Worm (Caenorhabditis elegans) whole organism, L3 larva: ENCODE results near the gene C30G7.4.

Experiments used
- aly-2 ChIP-seq: fragments of 150-350 bp; optimal IDR thresholded peaks from 2 replicates; lab custom pipeline; 2014; ENCODE audit warnings: missing biosample characterization, missing genetic modification characterization
- ama-1 ChIP-seq: fragments of 150-350 bp; optimal IDR thresholded peaks from 2 replicates; lab custom pipeline; 2018
- ceh-16 ChIP-seq: sonication (generic microtip); optimal IDR thresholded peaks from 2 replicates; lab custom pipeline; 2017; ENCODE audit warnings: missing biosample characterization, missing genetic modification characterization
- ceh-28 ChIP-seq: fragments of 150-350 bp; optimal IDR thresholded peaks from 2 replicates; lab custom pipeline; 2014; ENCODE audit warnings: missing biosample characterization, missing genetic modification reagents, missing genetic modification characterization
- ceh-82 ChIP-seq: fragments of 150-350 bp; optimal IDR thresholded peaks from 2 replicates; lab custom pipeline; 2014; ENCODE audit warnings: missing biosample characterization, missing genetic modification characterization
- ceh-9 ChIP-seq: sonication (generic microtip); optimal IDR thresholded peaks from 2 replicates; lab custom pipeline; 2018; ENCODE audit warnings: missing biosample characterization, missing genetic modification characterization
- daf-12 ChIP-seq: fragments of 150-350 bp; optimal IDR thresholded peaks from 2 replicates; lab custom pipeline; 2014; ENCODE audit warnings: missing biosample characterization, missing genetic modification reagents, missing genetic modification characterization
- egl-27 ChIP-seq: sonication (generic microtip); optimal IDR thresholded peaks from 4 replicates; lab custom pipeline; 2017; ENCODE audit warnings: missing biosample characterization, missing genetic modification reagents, missing genetic modification characterization
- elt-2 ChIP-seq: sonication (generic microtip); optimal IDR thresholded peaks from 2 replicates; lab custom pipeline; 2016; ENCODE audit warnings: missing genetic modification reagents, mild to moderate bottlenecking, missing genetic modification characterization, missing compliant biosample characterization
- elt-3 ChIP-seq, 3 experiments: fragments of 150-350 bp in 1 of 3; sonication (generic microtip) in 2 of 3; optimal IDR thresholded peaks; 2 replicates in 2 of 3; 4 replicates in 1 of 3; lab custom pipeline; 2014 to 2017; ENCODE audit warnings: missing biosample characterization in 3 of 3, missing genetic modification characterization in 3 of 3
- fkh-10 ChIP-seq: sonication (generic microtip); optimal IDR thresholded peaks from 2 replicates; lab custom pipeline; 2017; ENCODE audit warnings: missing biosample characterization, missing genetic modification reagents, missing genetic modification characterization
- fos-1 ChIP-seq: fragments of 150-350 bp; optimal IDR thresholded peaks from 2 replicates; lab custom pipeline; 2014; ENCODE audit warnings: missing biosample characterization, missing genetic modification characterization
- hmg-11 ChIP-seq: sonication (generic microtip); optimal IDR thresholded peaks from 2 replicates; lab custom pipeline; 2016; ENCODE audit warnings: missing genetic modification characterization, missing compliant biosample characterization
- lin-15B ChIP-seq: fragments of 150-350 bp; optimal IDR thresholded peaks from 2 replicates; lab custom pipeline; 2014; ENCODE audit warnings: missing biosample characterization, missing genetic modification characterization
- lin-39 ChIP-seq: fragments of 150-350 bp; optimal IDR thresholded peaks from 2 replicates; lab custom pipeline; 2018; ENCODE audit warnings: missing biosample characterization, missing genetic modification reagents, missing genetic modification characterization
- lsy-12 ChIP-seq: sonication (generic microtip); optimal IDR thresholded peaks from 2 replicates; lab custom pipeline; 2016; ENCODE audit warnings: mild to moderate bottlenecking, missing genetic modification characterization, missing compliant biosample characterization
- mdl-1 ChIP-seq: fragments of 150-350 bp; optimal IDR thresholded peaks from 2 replicates; lab custom pipeline; 2014; ENCODE audit warnings: missing biosample characterization, missing genetic modification characterization
- mml-1 ChIP-seq: fragments of 150-350 bp; sonication (generic microtip); optimal IDR thresholded peaks from 3 replicates; lab custom pipeline; 2014; ENCODE audit warnings: missing biosample characterization, missing genetic modification characterization
- nfya-1 ChIP-seq: sonication (generic microtip); optimal IDR thresholded peaks from 2 replicates; lab custom pipeline; 2017; ENCODE audit warnings: missing genetic modification characterization, mild to moderate bottlenecking, missing compliant biosample characterization, antibody characterized with exemption, moderate library complexity; ENCODE audit not compliant: insufficient read depth
- nhr-11 ChIP-seq: fragments of 150-350 bp; optimal IDR thresholded peaks from 2 replicates; lab custom pipeline; 2014; ENCODE audit warnings: missing biosample characterization, missing genetic modification characterization
- nhr-12 ChIP-seq: fragments of 150-350 bp; optimal IDR thresholded peaks from 2 replicates; lab custom pipeline; 2014; ENCODE audit warnings: missing biosample characterization, missing genetic modification characterization
- nhr-23 ChIP-seq: fragments of 150-350 bp; optimal IDR thresholded peaks from 2 replicates; lab custom pipeline; 2014; ENCODE audit warnings: missing biosample characterization, missing genetic modification reagents, missing genetic modification characterization
- nhr-237 ChIP-seq: fragments of 150-350 bp; optimal IDR thresholded peaks from 2 replicates; lab custom pipeline; 2014; ENCODE audit warnings: missing biosample characterization, missing genetic modification characterization
- nhr-76 ChIP-seq: fragments of 150-350 bp; sonication (generic microtip); optimal IDR thresholded peaks from 5 replicates; lab custom pipeline; 2014; ENCODE audit warnings: missing biosample characterization, missing genetic modification characterization
- nhr-77 ChIP-seq: fragments of 150-350 bp; optimal IDR thresholded peaks from 2 replicates; lab custom pipeline; 2014; ENCODE audit warnings: missing biosample characterization, missing genetic modification characterization
- pha-4 ChIP-seq: fragments of 150-350 bp; optimal IDR thresholded peaks from 2 replicates; lab custom pipeline; 2014; ENCODE audit warnings: missing biosample characterization, missing genetic modification reagents, missing genetic modification characterization
- pqm-1 ChIP-seq: fragments of 150-350 bp; optimal IDR thresholded peaks from 2 replicates; lab custom pipeline; 2017; ENCODE audit warnings: missing biosample characterization, missing genetic modification characterization, inconsistent platforms
- skn-1 ChIP-seq: fragments of 150-350 bp; optimal IDR thresholded peaks from 2 replicates; lab custom pipeline; 2014; ENCODE audit warnings: missing biosample characterization, missing genetic modification characterization
- snpc-4 ChIP-seq: fragments of 150-350 bp; optimal IDR thresholded peaks from 2 replicates; lab custom pipeline; 2014; ENCODE audit warnings: missing biosample characterization, missing genetic modification characterization
- unc-39 ChIP-seq: sonication (generic microtip); optimal IDR thresholded peaks from 4 replicates; lab custom pipeline; 2017; ENCODE audit warnings: missing biosample characterization, missing genetic modification characterization
- unc-62 ChIP-seq: fragments of 150-350 bp; sonication (generic microtip); optimal IDR thresholded peaks from 4 replicates; lab custom pipeline; 2014; ENCODE audit warnings: missing biosample characterization, missing genetic modification reagents, missing genetic modification characterization
- ztf-11 ChIP-seq: fragments of 150-350 bp; optimal IDR thresholded peaks from 2 replicates; lab custom pipeline; 2014; ENCODE audit warnings: missing biosample characterization, missing genetic modification characterization
- ztf-4 ChIP-seq: fragments of 150-350 bp; optimal IDR thresholded peaks from 2 replicates; lab custom pipeline; 2014; ENCODE audit warnings: missing biosample characterization, missing genetic modification characterization

Gene C30G7.4

ce11 chrV:14954633-14955032 is 7.7 kb upstream of the C30G7.4 start, which contains the start of gene C30G7.5:
Gene C30G7.5 (minus strand): TSS chrV:14954733.
- TF ChIP-seq nhr-237: no peak
- no peak for TF ChIP-seq ztf-4 (tag; lab: Kevin White, UChicago)
- TF ChIP-seq fkh-10 (GFP tag; lab: Kevin White, UChicago): no peak
- TF ChIP-seq nhr-11 (tag; lab: Kevin White, UChicago): no peak
- no peak for TF ChIP-seq egl-27 (tag; lab: Kevin White, UChicago)
- no peak for TF ChIP-seq unc-62
- no peak for TF ChIP-seq snpc-4 (tag; lab: Kevin White, UChicago)
- no peak for TF ChIP-seq hmg-11
- TF ChIP-seq aly-2 (tag; lab: Kevin White, UChicago): no peak
- TF ChIP-seq pha-4 (tag; lab: Kevin White, UChicago): no peak
- no peak for TF ChIP-seq skn-1

ce11 chrV:14949477-14949876 is 2.6 kb upstream of the C30G7.4 start, which contains the start of gene hil-1:
Gene hil-1 (plus strand): TSS chrV:14949777.
- TF ChIP-seq pqm-1: no peak
- no peak for TF ChIP-seq mml-1 (tag; lab: Kevin White, UChicago)

- TF ChIP-seq hmg-11 (peak; percentile 2), elt-2 (tag; lab: Kevin White, UChicago) (no peak), lin-39 (tag; lab: Kevin White, UChicago) (peak; percentile 61), pha-4 (tag; lab: Kevin White, UChicago) (peak; percentile 86)
Observed at ce11 chrV:14948566-14948965, 1.6 kb upstream of the C30G7.4 start.

ce11 chrV:14945697-14946096 is 1.2 kb downstream of the C30G7.4 start, which contains the start of gene C30G7.3:
Gene C30G7.3 (minus strand): TSS chrV:14945704.
- TF ChIP-seq ceh-28: peak; percentile 65
- no peak for TF ChIP-seq unc-39
- TF ChIP-seq, all 47 proteins: peak for 1

- TF ChIP-seq elt-3 (tag; optimal IDR thresholded peaks at IDR 0.05; lab: Kevin White, UChicago): no peak
- peak; percentile 46 for TF ChIP-seq ceh-28
Observed at ce11 chrV:14945124-14945523, 1.8 kb downstream of the C30G7.4 start.

ce11 chrV:14943774-14944173 is 3.1 kb downstream of the C30G7.4 start:
- no peak for TF ChIP-seq ceh-9
- TF ChIP-seq ceh-28: peak; percentile 67

- TF ChIP-seq lsy-12 (tag; lab: Kevin White, UChicago) (no peak), ztf-11 (tag; lab: Kevin White, UChicago) (no peak), nhr-237 (no peak), hmg-11 (no peak), ceh-82 (tag; lab: Kevin White, UChicago) (no peak), nhr-76 (tag; lab: Kevin White, UChicago) (no peak), nhr-12 (tag; lab: Kevin White, UChicago) (no peak), elt-3 (tag; optimal IDR thresholded peaks at IDR 0.05; lab: Kevin White, UChicago) (no peak), ceh-16 (tag; lab: Kevin White, UChicago) (no peak), skn-1 (no peak), nhr-23 (tag; lab: Kevin White, UChicago) (no peak), nhr-11 (tag; lab: Kevin White, UChicago) (no peak), lin-39 (tag; lab: Kevin White, UChicago) (no peak), daf-12 (tag; lab: Kevin White, UChicago) (no peak), pha-4 (tag; lab: Kevin White, UChicago) (no peak)
Observed at ce11 chrV:14942898-14943297, 4.0 kb downstream of the C30G7.4 start.

ce11 chrV:14936587-14936986 is 10.3 kb downstream of the C30G7.4 start, which contains the start of gene C30G7.2:
Gene C30G7.2 (plus strand): TSS chrV:14936887.
- no peak for TF ChIP-seq nfya-1 (tag; lab: Kevin White, UChicago)
- no peak for TF ChIP-seq nhr-77 (tag; lab: Kevin White, UChicago)
- TF ChIP-seq nhr-237: no peak
- no peak for TF ChIP-seq ama-1
- no peak for TF ChIP-seq mdl-1
- no peak for TF ChIP-seq ceh-16 (tag; lab: Kevin White, UChicago)
- no peak for TF ChIP-seq lin-15B
- TF ChIP-seq ztf-4 (tag; lab: Kevin White, UChicago): no peak
- no peak for TF ChIP-seq fos-1
- TF ChIP-seq, all 47 proteins: peak for 0
